Fruit fly (Drosophila melanogaster) whole organism, embryonic: ENCODE measurements around the gene CG32436.

Source experiments
- Awh ChIP-seq: fragments of 200-800 bp; sonication (Bioruptor generic); IDR thresholded peaks from 2 replicates; pipeline ENCODE4, ENCODE4 v1.3.6; 2022; ENCODE audit warnings: missing biosample characterization, missing genetic modification characterization
- Bgb ChIP-seq: fragments of 200-800 bp; sonication (Bioruptor generic); IDR thresholded peaks from 2 replicates; pipeline ENCODE4 v1.3.6; 2022; ENCODE audit warnings: missing biosample characterization, missing genetic modification characterization; ENCODE audit not compliant: partially characterized antibody
- CG10274 ChIP-seq: fragments of 200-800 bp; sonication (Bioruptor generic); optimal IDR thresholded peaks from 3 replicates; lab custom pipeline; 2017; ENCODE audit warnings: missing biosample characterization, mild to moderate bottlenecking, missing genetic modification characterization
- CG11560 ChIP-seq: fragments of 200-800 bp; sonication (Bioruptor generic); IDR thresholded peaks from 3 replicates; pipeline ENCODE4 v1.3.6; 2022; ENCODE audit warnings: missing biosample characterization, missing genetic modification characterization
- CG12391 ChIP-seq: fragments of 200-800 bp; sonication (Bioruptor generic); optimal IDR thresholded peaks from 3 replicates; lab custom pipeline; 2018; ENCODE audit warnings: missing biosample characterization, mild to moderate bottlenecking, missing genetic modification characterization, moderate library complexity
- CG13296 ChIP-seq: fragments of 200-800 bp; sonication (Bioruptor generic); optimal IDR thresholded peaks from 3 replicates; lab custom pipeline; 2018; ENCODE audit warnings: missing biosample characterization, mild to moderate bottlenecking, missing genetic modification characterization
- CG14667 ChIP-seq: fragments of 200-800 bp; sonication (Bioruptor generic); IDR thresholded peaks from 2 replicates; pipeline ENCODE4 v1.3.6; 2022; ENCODE audit warnings: missing biosample characterization, missing genetic modification characterization
- CG1529 ChIP-seq: fragments of 200-800 bp; sonication (Bioruptor generic); optimal IDR thresholded peaks from 3 replicates; lab custom pipeline; 2018; ENCODE audit warnings: missing biosample characterization, missing genetic modification characterization
- CG15601 ChIP-seq: fragments of 200-800 bp; sonication (Bioruptor generic); optimal IDR thresholded peaks from 3 replicates; lab custom pipeline; 2019; ENCODE audit warnings: missing biosample characterization, mild to moderate bottlenecking, missing genetic modification characterization, moderate library complexity
- CG17328 ChIP-seq: fragments of 200-800 bp; sonication (Bioruptor generic); IDR thresholded peaks from 2 replicates; pipeline ENCODE4 v1.3.6; 2022; ENCODE audit warnings: missing biosample characterization, missing genetic modification characterization
- CG17912 ChIP-seq: fragments of 200-800 bp; sonication (Bioruptor generic); optimal IDR thresholded peaks from 2 replicates; lab custom pipeline; 2018; ENCODE audit warnings: missing biosample characterization, mild to moderate bottlenecking, missing genetic modification characterization
- CG18619 ChIP-seq: fragments of 200-800 bp; sonication (Bioruptor generic); optimal IDR thresholded peaks from 3 replicates; lab custom pipeline; 2017; ENCODE audit warnings: missing biosample characterization, mild to moderate bottlenecking, missing genetic modification characterization
- CG18764 ChIP-seq: fragments of 200-800 bp; sonication (Bioruptor generic); optimal IDR thresholded peaks from 3 replicates; lab custom pipeline; 2016; ENCODE audit warnings: missing biosample characterization, missing genetic modification characterization
- CG2889 ChIP-seq: fragments of 200-800 bp; sonication (Bioruptor generic); IDR thresholded peaks from 3 replicates; pipeline ENCODE4 v1.3.6; 2022; ENCODE audit warnings: missing biosample characterization, missing genetic modification characterization
- CG31224 ChIP-seq: fragments of 200-800 bp; sonication (Bioruptor generic); IDR thresholded peaks from 2 replicates; pipeline ENCODE4 v1.3.6; 2022; ENCODE audit warnings: missing biosample characterization, missing genetic modification characterization
- CG32772 ChIP-seq: fragments of 200-800 bp; sonication (Bioruptor generic); IDR thresholded peaks from 2 replicates; pipeline ENCODE4 v1.3.6; 2022; ENCODE audit warnings: missing biosample characterization, missing genetic modification characterization
- CG4360 ChIP-seq: fragments of 200-800 bp; sonication (Bioruptor generic); IDR thresholded peaks from 2 replicates; pipeline ENCODE4 v1.3.6; 2022; ENCODE audit warnings: missing biosample characterization, missing genetic modification characterization
- CG4820 ChIP-seq: fragments of 200-800 bp; sonication (Bioruptor generic); optimal IDR thresholded peaks from 3 replicates; lab custom pipeline; 2016; ENCODE audit warnings: missing biosample characterization, missing genetic modification characterization
- CG4854 ChIP-seq: fragments of 200-800 bp; sonication (Bioruptor generic); optimal IDR thresholded peaks from 2 replicates; lab custom pipeline; 2016; ENCODE audit warnings: missing biosample characterization, missing genetic modification characterization, inconsistent platforms
- CG5953 ChIP-seq: fragments of 200-800 bp; sonication (Bioruptor generic); IDR thresholded peaks from 2 replicates; pipeline ENCODE4 v1.3.6; 2022; ENCODE audit warnings: missing biosample characterization, missing genetic modification characterization
- CG6254 ChIP-seq: fragments of 200-800 bp; sonication (Bioruptor generic); optimal IDR thresholded peaks from 3 replicates; lab custom pipeline; 2017; ENCODE audit warnings: mild to moderate bottlenecking, missing biosample characterization, missing genetic modification reagents, missing genetic modification characterization
- CG6765 ChIP-seq: fragments of 200-800 bp; sonication (Bioruptor generic); optimal IDR thresholded peaks from 3 replicates; lab custom pipeline; 2017; ENCODE audit warnings: missing biosample characterization, mild to moderate bottlenecking, missing genetic modification characterization
- CG7357 ChIP-seq: fragments of 200-800 bp; sonication (Bioruptor generic); IDR thresholded peaks from 3 replicates; pipeline ENCODE4 v1.3.6; 2022; ENCODE audit warnings: missing biosample characterization, missing genetic modification characterization
- CG9215 ChIP-seq: fragments of 200-800 bp; sonication (Bioruptor generic); IDR thresholded peaks from 2 replicates; pipeline ENCODE4 v1.3.6; 2022; ENCODE audit warnings: missing biosample characterization, missing genetic modification characterization
- CTCF ChIP-seq: fragments of 200-800 bp; sonication (Bioruptor generic); optimal IDR thresholded peaks from 2 replicates; lab custom pipeline; 2017; ENCODE audit warnings: missing biosample characterization, mild to moderate bottlenecking, missing genetic modification characterization, moderate library complexity
- CrebB ChIP-seq: fragments of 200-800 bp; sonication (Bioruptor generic); optimal IDR thresholded peaks from 3 replicates; lab custom pipeline; 2018; ENCODE audit warnings: missing biosample characterization, mild to moderate bottlenecking, missing genetic modification characterization
- Dref ChIP-seq: fragments of 200-800 bp; sonication (Bioruptor generic); IDR thresholded peaks from 2 replicates; pipeline ENCODE4 v1.3.6; 2022; ENCODE audit warnings: missing biosample characterization, missing genetic modification characterization
- E2f1 ChIP-seq: fragments of 200-800 bp; sonication (Bioruptor generic); IDR thresholded peaks from 2 replicates; pipeline ENCODE4 v1.3.6; 2022; ENCODE audit warnings: missing biosample characterization, missing genetic modification characterization
- Fer2 ChIP-seq: fragments of 200-800 bp; sonication (Bioruptor generic); optimal IDR thresholded peaks from 2 replicates; lab custom pipeline; 2018; ENCODE audit warnings: missing biosample characterization, mild to moderate bottlenecking, missing genetic modification characterization, moderate library complexity
- HLH4C ChIP-seq: fragments of 200-800 bp; sonication (Bioruptor generic); IDR thresholded peaks from 3 replicates; pipeline ENCODE4 v1.3.6; 2022; ENCODE audit warnings: missing biosample characterization, missing genetic modification characterization; ENCODE audit not compliant: partially characterized antibody
- Mes4 ChIP-seq: fragments of 200-800 bp; sonication (Bioruptor generic); optimal IDR thresholded peaks from 2 replicates; lab custom pipeline; 2016; ENCODE audit warnings: missing biosample characterization, missing genetic modification characterization
- Sry-δ ChIP-seq: fragments of 200-800 bp; sonication (Bioruptor generic); optimal IDR thresholded peaks from 2 replicates; lab custom pipeline; 2016; ENCODE audit warnings: missing biosample characterization, missing genetic modification characterization
- Ssrp ChIP-seq: fragments of 200-800 bp; sonication (Bioruptor generic); optimal IDR thresholded peaks from 2 replicates; lab custom pipeline; 2018; ENCODE audit warnings: missing biosample characterization, mild to moderate bottlenecking, missing genetic modification characterization, moderate library complexity
- Xbp1 ChIP-seq: fragments of 200-800 bp; sonication (Bioruptor generic); optimal IDR thresholded peaks from 3 replicates; lab custom pipeline; 2016; ENCODE audit warnings: missing biosample characterization, mild to moderate bottlenecking, missing genetic modification characterization
- abd-A ChIP-seq: fragments of 200-800 bp; sonication (Bioruptor generic); optimal IDR thresholded peaks from 3 replicates; lab custom pipeline; 2019; ENCODE audit warnings: missing biosample characterization, mild to moderate bottlenecking, missing genetic modification characterization, moderate library complexity
- ap ChIP-seq: fragments of 200-800 bp; sonication (Bioruptor generic); IDR thresholded peaks from 2 replicates; pipeline ENCODE4 v1.3.6; 2022; ENCODE audit warnings: missing biosample characterization, missing genetic modification characterization
- ato ChIP-seq: fragments of 200-800 bp; sonication (Bioruptor generic); IDR thresholded peaks from 2 replicates; pipeline ENCODE4 v1.3.6; 2022; ENCODE audit warnings: missing biosample characterization, missing genetic modification characterization; ENCODE audit not compliant: partially characterized antibody
- cad ChIP-seq: fragments of >200 bp; optimal IDR thresholded peaks from 2 replicates; lab custom pipeline; 2017; ENCODE audit warnings: missing biosample characterization, missing genetic modification characterization
- danr ChIP-seq: fragments of 200-800 bp; sonication (Bioruptor generic); IDR thresholded peaks from 2 replicates; pipeline ENCODE4 v1.3.6; 2022; ENCODE audit warnings: missing biosample characterization, missing genetic modification characterization
- ftz-f1 ChIP-seq: fragments of 200-800 bp; sonication (Bioruptor generic); optimal IDR thresholded peaks from 2 replicates; lab custom pipeline; 2016; ENCODE audit warnings: missing biosample characterization, missing genetic modification characterization
- fu2 ChIP-seq: fragments of 200-800 bp; sonication (Bioruptor generic); optimal IDR thresholded peaks from 2 replicates; lab custom pipeline; 2016; ENCODE audit warnings: missing biosample characterization, missing genetic modification characterization
- gem ChIP-seq: fragments of 200-800 bp; sonication (Bioruptor generic); optimal IDR thresholded peaks from 2 replicates; lab custom pipeline; 2019; ENCODE audit warnings: missing biosample characterization, mild to moderate bottlenecking, missing genetic modification characterization, moderate library complexity
- jing ChIP-seq: fragments of 200-800 bp; sonication (Bioruptor generic); optimal IDR thresholded peaks from 2 replicates; lab custom pipeline; 2018; ENCODE audit warnings: missing biosample characterization, mild to moderate bottlenecking, missing genetic modification characterization
- lab ChIP-seq: fragments of 200-800 bp; sonication (Bioruptor generic); optimal IDR thresholded peaks from 3 replicates; lab custom pipeline; 2017; ENCODE audit warnings: missing biosample characterization, missing genetic modification characterization, mild to moderate bottlenecking, moderate library complexity, missing genetic modification reagents
- lola ChIP-seq, 3 experiments: fragments of >200 bp in 2 of 3; fragments of 200-800 bp in 1 of 3; sonication (Bioruptor generic) in 1 of 3; optimal IDR thresholded peaks; 2 replicates each; lab custom pipeline; 2017 to 2019; ENCODE audit warnings: missing biosample characterization in 3 of 3, missing genetic modification characterization in 3 of 3, mild to moderate bottlenecking in 1 of 3, moderate library complexity in 1 of 3
- sima ChIP-seq: fragments of 200-800 bp; sonication (Bioruptor generic); optimal IDR thresholded peaks from 2 replicates; lab custom pipeline; 2016; ENCODE audit warnings: missing biosample characterization, missing genetic modification characterization
- stwl ChIP-seq: fragments of 200-800 bp; sonication (Bioruptor generic); optimal IDR thresholded peaks from 3 replicates; lab custom pipeline; 2018; ENCODE audit warnings: missing biosample characterization, mild to moderate bottlenecking, missing genetic modification characterization, moderate library complexity
- tio ChIP-seq: fragments of 200-800 bp; sonication (Bioruptor generic); optimal IDR thresholded peaks from 2 replicates; lab custom pipeline; 2017; ENCODE audit warnings: missing biosample characterization, missing genetic modification characterization, inconsistent platforms
- tna ChIP-seq: fragments of 200-800 bp; sonication (Bioruptor generic); IDR thresholded peaks from 2 replicates; pipeline ENCODE4 v1.3.6; 2022; ENCODE audit warnings: missing biosample characterization, missing genetic modification characterization; ENCODE audit not compliant: partially characterized antibody
- trem ChIP-seq: fragments of 200-800 bp; optimal IDR thresholded peaks from 3 replicates; lab custom pipeline; 2019; ENCODE audit warnings: missing biosample characterization, mild to moderate bottlenecking, missing genetic modification characterization, moderate library complexity

The CG32436 gene

DNA sequence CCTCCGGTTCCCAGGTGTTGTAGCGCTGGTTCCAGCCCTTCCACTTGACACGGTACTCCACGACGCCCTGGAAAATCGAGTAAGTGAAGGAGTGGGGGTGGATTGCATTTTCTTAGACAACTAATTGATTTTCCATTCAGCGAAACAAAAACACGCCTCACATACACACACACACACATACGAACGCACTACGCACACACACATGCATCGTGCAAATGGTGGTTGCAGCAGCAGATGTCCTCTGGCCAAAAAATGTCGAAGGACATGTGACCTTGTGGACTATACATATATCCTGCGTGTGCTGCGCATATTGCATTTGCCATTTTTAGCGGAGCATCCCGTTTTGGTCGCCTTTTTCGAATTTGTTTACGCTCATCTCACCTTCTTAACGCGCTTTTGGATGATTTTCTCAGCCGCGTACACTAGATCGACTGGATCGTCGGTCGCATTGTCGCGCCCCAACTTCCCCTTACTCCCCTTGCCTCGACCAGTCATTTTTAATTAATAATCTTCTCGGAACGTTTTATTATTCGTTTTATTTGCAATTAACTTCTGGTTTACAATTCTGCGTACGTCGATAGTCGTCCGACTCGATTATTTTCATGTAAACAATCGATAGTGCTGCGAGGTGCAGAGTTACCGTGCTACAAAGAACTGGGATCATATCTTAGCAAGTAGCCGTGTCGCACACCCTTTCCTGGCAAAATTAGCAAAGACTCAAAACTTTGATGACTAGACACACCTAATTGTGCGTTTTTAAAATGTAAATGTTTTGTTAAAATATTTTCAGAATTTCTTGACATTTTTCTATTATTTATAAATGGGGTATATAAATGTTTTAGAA, 26.2 kb upstream of the CG32436 start, which contains the start of gene Pc (continued):
- TF ChIP-seq CG14667 (GFP tag; lab: Robert Waterston, UW) (no peak), CG6254 (GFP tag; lab: Kevin White, UChicago) (no peak), HLH4C (GFP tag; lab: Robert Waterston, UW) (peak; percentile 86), Mes4 (no peak), cad (peak; percentile 40), sima (peak; percentile 34), CG10274 (no peak), gem (tag; lab: Kevin White, UChicago) (no peak), CG18619 (GFP tag; lab: Kevin White, UChicago) (no peak), ftz-f1 (GFP tag; lab: Kevin White, UChicago) (peak; percentile 25), CG17912 (GFP tag; lab: Kevin White, UChicago) (no peak), CG4820 (GFP tag; lab: Kevin White, UChicago) (no peak), CG9215 (GFP tag; lab: Robert Waterston, UW) (no peak), Sry-δ (peak; percentile 86), Awh (no peak), CG12391 (no peak), jing (GFP tag; lab: Kevin White, UChicago) (no peak), abd-A (peak; percentile 15), CrebB (no peak), fu2 (GFP tag; lab: Kevin White, UChicago) (peak; percentile 1), CG15601 (peak; percentile 32), Xbp1 (peak; percentile 10), tio (GFP tag; lab: Kevin White, UChicago) (no peak), CG2889 (GFP tag; lab: Robert Waterston, UW) (no peak), ato (GFP tag; lab: Robert Waterston, UW) (peak; percentile 72; the same call in 1 of the 2 replicates), lola (GFP tag; optimal IDR thresholded peaks at IDR 0.05; lab: Kevin White, UChicago) (peak in 1 of 3 experiments; percentile 20), tna (GFP tag; lab: Robert Waterston, UW) (peak; percentile 69), lab (GFP tag; lab: Kevin White, UChicago) (no peak), CTCF (peak; percentile 72), CG18764 (GFP tag; lab: Kevin White, UChicago) (peak; percentile 6), ap (GFP tag; lab: Robert Waterston, UW) (no peak), danr (GFP tag; lab: Robert Waterston, UW) (no peak), Ssrp (tag; lab: Kevin White, UChicago) (peak; percentile 13), trem (tag; lab: Kevin White, UChicago) (peak; percentile 73), CG11560 (tag; lab: Robert Waterston, UW) (peak; percentile 84; the same call in 2 of the 3 replicates), CG13296 (GFP tag; lab: Kevin White, UChicago) (no peak), CG4360 (GFP tag; lab: Robert Waterston, UW) (no peak), CG32772 (GFP tag; lab: Robert Waterston, UW) (no peak), Bgb (GFP tag; lab: Robert Waterston, UW) (peak; percentile 93), CG31224 (GFP tag; lab: Robert Waterston, UW) (no peak), CG1529 (GFP tag; lab: Kevin White, UChicago) (no peak), CG5953 (GFP tag; lab: Robert Waterston, UW) (no peak), CG7357 (GFP tag; lab: Robert Waterston, UW) (no peak), CG4854 (peak; percentile 25), CG17328 (GFP tag; lab: Robert Waterston, UW) (no peak), E2f1 (GFP tag; lab: Robert Waterston, UW) (no peak), CG6765 (GFP tag; lab: Kevin White, UChicago) (no peak), Dref (GFP tag; lab: Robert Waterston, UW) (peak; percentile 97), stwl (tag; lab: Kevin White, UChicago) (peak; percentile 89), Fer2 (tag; lab: Kevin White, UChicago) (no peak)
